Fruit fly (Drosophila melanogaster): ENCODE data around the gene CG15385.

DNA sequence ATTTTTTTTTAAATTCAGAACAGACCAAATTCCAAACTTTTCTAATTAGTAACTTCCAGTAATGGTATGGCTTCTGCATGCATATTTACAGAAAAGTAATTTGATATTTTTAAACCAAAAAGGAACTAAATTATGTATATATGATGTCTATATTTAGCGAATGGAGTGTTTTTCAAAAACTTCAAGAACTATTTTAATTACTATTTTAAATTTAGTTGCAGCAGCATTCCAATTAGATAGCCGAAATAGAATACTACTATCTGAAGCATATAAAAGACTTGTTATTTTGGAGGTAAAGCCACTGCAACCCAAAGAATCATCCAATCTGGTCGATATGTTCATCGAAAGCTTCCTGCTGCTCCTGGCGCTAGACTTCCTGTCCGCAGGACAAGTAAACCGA, 40.4 kb upstream of the CG15385 start, which contains the start of gene CG17234:
- TF ChIP-seq CG8478 (optimal IDR thresholded peaks at IDR 0.05) (no peak), CTCF (optimal IDR thresholded peaks at IDR 0.05) (no peak)

Data from S2 (cell line).